Worm (Caenorhabditis elegans) whole organism, young adult: ENCODE data around the gene miz-1.

Source experiments
- F10E7.11 ChIP-seq: sonication (generic microtip); optimal IDR thresholded peaks from 2 replicates; lab custom pipeline; 2017; ENCODE audit warnings: mild to moderate bottlenecking, missing genetic modification characterization, moderate library complexity, missing compliant biosample characterization
- F57C9.4 ChIP-seq: sonication (generic microtip); optimal IDR thresholded peaks from 2 replicates; lab custom pipeline; 2017; ENCODE audit warnings: mild to moderate bottlenecking, missing genetic modification characterization, missing compliant biosample characterization
- Y53G8AR.9 ChIP-seq: fragments of 200-800 bp; sonication (Bioruptor generic); conservative IDR thresholded peaks from 2 replicates; pipeline ENCODE4 v1.3.6; 2022; ENCODE audit warnings: missing genetic modification reagents, missing genetic modification characterization, missing compliant biosample characterization
- ama-1 ChIP-seq, 3 experiments: fragments of 150-350 bp in 1 of 3; sonication (generic microtip) in 2 of 3; optimal IDR thresholded peaks; 2 replicates each; lab custom pipeline; 2014 to 2018; ENCODE audit warnings: missing biosample characterization in 2 of 3, missing genetic modification characterization in 2 of 3, missing genetic modification reagents in 2 of 3
- egrh-3 ChIP-seq: fragments of 200-800 bp; sonication (Bioruptor generic); IDR thresholded peaks from 2 replicates; pipeline ENCODE4 v1.3.6; 2022; ENCODE audit warnings: missing genetic modification reagents, missing genetic modification characterization, missing compliant biosample characterization
- him-1 ChIP-seq: sonication (generic microtip); optimal IDR thresholded peaks from 2 replicates; lab custom pipeline; 2016; ENCODE audit warnings: missing genotype, missing genetic modification reagents, missing genetic modification characterization, missing compliant biosample characterization
- lsl-1 ChIP-seq: fragments of 200-800 bp; sonication (Bioruptor generic); optimal IDR thresholded peaks from 2 replicates; lab custom pipeline; 2018; ENCODE audit warnings: mild to moderate bottlenecking, missing genetic modification characterization, moderate library complexity, missing compliant biosample characterization
- madf-8 ChIP-seq: fragments of 200-800 bp; sonication (Bioruptor generic); conservative IDR thresholded peaks from 2 replicates; pipeline ENCODE4 v1.3.6; 2022; ENCODE audit warnings: missing genetic modification reagents, missing genetic modification characterization, missing compliant biosample characterization
- nfya-2 ChIP-seq: fragments of 200-800 bp; sonication (Bioruptor generic); IDR thresholded peaks from 2 replicates; pipeline ENCODE4 v1.3.6; 2022; ENCODE audit warnings: missing genetic modification reagents, missing genetic modification characterization, missing compliant biosample characterization
- sdz-38 ChIP-seq: sonication (generic microtip); optimal IDR thresholded peaks from 2 replicates; lab custom pipeline; 2016; ENCODE audit warnings: missing genotype, missing genetic modification characterization, missing compliant biosample characterization
- snpc-4 ChIP-seq, 5 experiments: fragments of 150-350 bp in 1 of 5; sonication (generic microtip) in 4 of 5; optimal IDR thresholded peaks; 2 replicates each; lab custom pipeline; 2014 to 2018; ENCODE audit warnings: missing genetic modification characterization in 5 of 5, missing biosample characterization in 3 of 5, antibody characterized with exemption in 2 of 5, mild to moderate bottlenecking in 2 of 5, missing compliant biosample characterization in 2 of 5, missing genotype in 2 of 5, moderate library complexity in 2 of 5, missing genetic modification reagents in 1 of 5
- tbx-9 ChIP-seq: sonication (generic microtip); optimal IDR thresholded peaks from 2 replicates; lab custom pipeline; 2016; ENCODE audit warnings: borderline replicate concordance, missing genetic modification characterization, inconsistent platforms, missing compliant biosample characterization
- unc-130 ChIP-seq: sonication (generic microtip); optimal IDR thresholded peaks from 2 replicates; lab custom pipeline; 2016; ENCODE audit warnings: missing genetic modification reagents, missing genetic modification characterization, missing compliant biosample characterization

DNA sequence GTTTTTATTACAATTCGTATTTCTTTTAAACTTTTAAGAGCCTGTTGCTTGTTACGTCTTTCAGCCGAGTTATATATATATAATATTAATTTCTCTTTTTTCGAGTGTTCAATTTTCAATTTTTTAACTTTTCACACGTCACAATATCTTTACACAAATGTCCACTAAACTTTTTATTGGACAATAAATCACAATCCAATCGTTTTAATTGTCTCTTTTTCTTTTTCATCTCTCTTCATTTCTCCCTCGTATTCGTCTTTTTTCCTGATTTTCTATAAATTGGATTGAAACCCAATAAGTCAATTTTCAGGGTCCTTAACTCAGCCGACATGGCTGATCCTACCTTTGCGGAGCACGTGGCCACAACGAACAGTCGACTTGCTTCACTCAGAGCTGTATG, at the start of gene miz-1:
- TF ChIP-seq Y53G8AR.9 (GFP tag; lab: Robert Waterston, UW) (no peak), ama-1 (optimal IDR thresholded peaks at IDR 0.05; lab: Kevin White, UChicago) (no peak), ama-1 (GFP tag; optimal IDR thresholded peaks at IDR 0.05; lab: Kevin White, UChicago) (no peak), nfya-2 (no peak), tbx-9 (tag; lab: Kevin White, UChicago) (no peak), sdz-38 (tag; lab: Kevin White, UChicago) (no peak), egrh-3 (GFP tag; lab: Robert Waterston, UW) (no peak), F57C9.4 (tag; lab: Kevin White, UChicago) (no peak), snpc-4 (GFP tag; optimal IDR thresholded peaks at IDR 0.05; lab: Kevin White, UChicago) (no peak), snpc-4 (tag; optimal IDR thresholded peaks at IDR 0.05; lab: Kevin White, UChicago) (no peak), F10E7.11 (tag; lab: Kevin White, UChicago) (no peak), unc-130 (GFP tag; lab: Kevin White, UChicago) (no peak), madf-8 (no peak), lsl-1 (GFP tag; lab: Kevin White, UChicago) (no peak), him-1 (no peak)
